Worm (Caenorhabditis elegans): ENCODE measurements around the gene F44D12.19.

Gene F44D12.19

ce11 chrIV:10021283-10021682 is at the start of gene F44D12.19:
Gene F44D12.19, plus strand, starts transcription at chrIV:10021583.
- TF ChIP-seq sma-3 (GFP tag; optimal IDR thresholded peaks at IDR 0.05): no peak
- no peak for TF ChIP-seq lin-13 (GFP tag; optimal IDR thresholded peaks at IDR 0.05)
- no peak for TF ChIP-seq nhr-129 (tag; optimal IDR thresholded peaks at IDR 0.05)
- no peak for TF ChIP-seq ztf-11 (tag; optimal IDR thresholded peaks at IDR 0.05)
- TF ChIP-seq F13H6.1 (tag; optimal IDR thresholded peaks at IDR 0.05): no peak
- no peak for TF ChIP-seq alr-1 (tag; optimal IDR thresholded peaks at IDR 0.05)
- TF ChIP-seq zag-1 (tag; optimal IDR thresholded peaks at IDR 0.05): no peak
- TF ChIP-seq elt-3 (tag; optimal IDR thresholded peaks at IDR 0.05): no peak
- TF ChIP-seq unc-62 (GFP tag; optimal IDR thresholded peaks at IDR 0.05): no peak
- no peak for TF ChIP-seq aly-2 (tag; optimal IDR thresholded peaks at IDR 0.05)
- no peak for TF ChIP-seq gmeb-1 (tag; optimal IDR thresholded peaks at IDR 0.05)
- TF ChIP-seq nhr-11 (tag; optimal IDR thresholded peaks at IDR 0.05): no peak
- TF ChIP-seq nhr-25 (tag; optimal IDR thresholded peaks at IDR 0.05): no peak
- no peak for TF ChIP-seq unc-39 (tag; optimal IDR thresholded peaks at IDR 0.05)

- TF ChIP-seq unc-62 (GFP tag; optimal IDR thresholded peaks at IDR 0.05): no peak
- no peak for TF ChIP-seq ZK546.5 (tag; optimal IDR thresholded peaks at IDR 0.05)
- TF ChIP-seq crh-2 (tag; optimal IDR thresholded peaks at IDR 0.05): no peak
- no peak for TF ChIP-seq C34F6.9 (tag; optimal IDR thresholded peaks at IDR 0.05)
- TF ChIP-seq Y55F3AM.14 (GFP tag; optimal IDR thresholded peaks at IDR 0.05): no peak
- TF ChIP-seq mab-5 (tag; optimal IDR thresholded peaks at IDR 0.05): no peak
- no peak for TF ChIP-seq ceh-82 (tag; optimal IDR thresholded peaks at IDR 0.05)
- no peak for TF ChIP-seq gmeb-1 (tag; optimal IDR thresholded peaks at IDR 0.05)
Observed at ce11 chrIV:9972629-9973028, 48.8 kb upstream of the F44D12.19 start, which contains the start of the genes C47E12.12 and C47E12.10. Gene C47E12.12, minus strand, starts transcription at chrIV:9972729. Gene C47E12.10, plus strand, starts transcription at chrIV:9972800.

- no peak for TF ChIP-seq crh-2 (tag; optimal IDR thresholded peaks at IDR 0.05)
- no peak for TF ChIP-seq nhr-11 (tag; optimal IDR thresholded peaks at IDR 0.05)
- no peak for TF ChIP-seq peb-1 (tag; optimal IDR thresholded peaks at IDR 0.05)
- no peak for TF ChIP-seq nhr-10 (tag; optimal IDR thresholded peaks at IDR 0.05)
- no peak for TF ChIP-seq sma-3 (GFP tag; optimal IDR thresholded peaks at IDR 0.05)
- TF ChIP-seq ceh-16 (tag; optimal IDR thresholded peaks at IDR 0.05): no peak
- no peak for TF ChIP-seq unc-55 (GFP tag; optimal IDR thresholded peaks at IDR 0.05)
- TF ChIP-seq nhr-6 (tag; optimal IDR thresholded peaks at IDR 0.05): no peak
- no peak for TF ChIP-seq snpc-4 (tag; optimal IDR thresholded peaks at IDR 0.05)
- TF ChIP-seq Y55F3AM.14 (GFP tag; optimal IDR thresholded peaks at IDR 0.05): no peak
Observed at ce11 chrIV:9974392-9974791, 47.0 kb upstream of the F44D12.19 start, which contains the start of gene C47E12.9. Gene C47E12.9, plus strand, starts transcription at chrIV:9974692.

- TF ChIP-seq lin-13 (GFP tag; optimal IDR thresholded peaks at IDR 0.05): no peak
- no peak for TF ChIP-seq nhr-129 (tag; optimal IDR thresholded peaks at IDR 0.05)
- no peak for TF ChIP-seq nhr-21 (tag; optimal IDR thresholded peaks at IDR 0.05)
- TF ChIP-seq blmp-1 (tag; optimal IDR thresholded peaks at IDR 0.05; ENCODE audit: insufficient read depth): no peak
- TF ChIP-seq sma-9 (GFP tag; optimal IDR thresholded peaks at IDR 0.05): no peak
- no peak for TF ChIP-seq sma-9 (tag; optimal IDR thresholded peaks at IDR 0.05)
- no peak for TF ChIP-seq zag-1 (tag; optimal IDR thresholded peaks at IDR 0.05)
- no peak for TF ChIP-seq gmeb-1 (tag; optimal IDR thresholded peaks at IDR 0.05)
- no peak for TF ChIP-seq mab-5 (tag; optimal IDR thresholded peaks at IDR 0.05)
- TF ChIP-seq sma-3 (GFP tag; optimal IDR thresholded peaks at IDR 0.05): no peak
- no peak for TF ChIP-seq lin-39 (tag; optimal IDR thresholded peaks at IDR 0.05)
- TF ChIP-seq ZK546.5 (tag; optimal IDR thresholded peaks at IDR 0.05): no peak
- TF ChIP-seq nhr-77 (tag; optimal IDR thresholded peaks at IDR 0.05): no peak
- no peak for TF ChIP-seq C34F6.9 (tag; optimal IDR thresholded peaks at IDR 0.05)
- no peak for TF ChIP-seq nhr-11 (tag; optimal IDR thresholded peaks at IDR 0.05)
- TF ChIP-seq ceh-82 (tag; optimal IDR thresholded peaks at IDR 0.05): no peak
- TF ChIP-seq egl-27 (tag; optimal IDR thresholded peaks at IDR 0.05): no peak
- no peak for TF ChIP-seq nhr-237 (tag; optimal IDR thresholded peaks at IDR 0.05)
- TF ChIP-seq lin-11 (tag; optimal IDR thresholded peaks at IDR 0.05): no peak
- no peak for TF ChIP-seq unc-55 (GFP tag; optimal IDR thresholded peaks at IDR 0.05)
Observed at ce11 chrIV:9976284-9976683, 45.1 kb upstream of the F44D12.19 start, which contains the start of gene C47E12.14. Gene C47E12.14, minus strand, starts transcription at chrIV:9976384.

- no peak for TF ChIP-seq nhr-237 (tag; optimal IDR thresholded peaks at IDR 0.05)
- TF ChIP-seq nhr-11 (tag; optimal IDR thresholded peaks at IDR 0.05): no peak
- TF ChIP-seq F13H6.1 (tag; optimal IDR thresholded peaks at IDR 0.05): no peak
- no peak for TF ChIP-seq lin-39 (tag; optimal IDR thresholded peaks at IDR 0.05)
- TF ChIP-seq mdl-1 (tag; optimal IDR thresholded peaks at IDR 0.05): no peak
- TF ChIP-seq peb-1 (tag; optimal IDR thresholded peaks at IDR 0.05): no peak
- TF ChIP-seq unc-62 (GFP tag; optimal IDR thresholded peaks at IDR 0.05): no peak
- no peak for TF ChIP-seq Y55F3AM.14 (GFP tag; optimal IDR thresholded peaks at IDR 0.05)
Observed at ce11 chrIV:9977602-9978172, 43.7 kb upstream of the F44D12.19 start, which contains the start of gene dhp-2. Gene dhp-2, plus strand, starts transcription at chrIV:9978122.

Measured in whole organism, L2 larva.